Worm (Caenorhabditis elegans) whole organism, young adult: ENCODE measurements around the gene Y39C12A.9.

Experiments used
- C06A6.2 ChIP-seq: fragments of 200-800 bp; sonication (Bioruptor generic); conservative IDR thresholded peaks from 2 replicates; pipeline ENCODE4 v1.3.6; 2022; ENCODE audit warnings: missing genetic modification characterization, missing compliant biosample characterization
- D2030.7 ChIP-seq: fragments of 200-800 bp; sonication (Bioruptor generic); IDR thresholded peaks from 2 replicates; pipeline ENCODE4 v1.3.6; 2022; ENCODE audit warnings: missing genetic modification reagents, missing genetic modification characterization, missing compliant biosample characterization
- F55B11.4 ChIP-seq: sonication (generic microtip); optimal IDR thresholded peaks from 2 replicates; lab custom pipeline; 2016; ENCODE audit warnings: missing compliant biosample characterization, missing genetic modification characterization, borderline replicate concordance; ENCODE audit not compliant: insufficient read depth
- K11D2.4 ChIP-seq: fragments of 200-800 bp; sonication (Bioruptor generic); IDR thresholded peaks from 2 replicates; pipeline ENCODE4 v1.3.6; 2022; ENCODE audit warnings: missing genetic modification reagents, missing genetic modification characterization, missing compliant biosample characterization
- T07F8.4 ChIP-seq: sonication (generic microtip); optimal IDR thresholded peaks from 2 replicates; lab custom pipeline; 2016; ENCODE audit warnings: mild to moderate bottlenecking, missing genetic modification characterization, moderate library complexity, missing compliant biosample characterization
- Y53G8AR.9 ChIP-seq: fragments of 200-800 bp; sonication (Bioruptor generic); conservative IDR thresholded peaks from 2 replicates; pipeline ENCODE4 v1.3.6; 2022; ENCODE audit warnings: missing genetic modification reagents, missing genetic modification characterization, missing compliant biosample characterization
- Y67H2A.10 ChIP-seq: fragments of 200-800 bp; sonication (Bioruptor generic); conservative IDR thresholded peaks from 2 replicates; pipeline ENCODE4 v1.3.6; 2022; ENCODE audit warnings: missing genetic modification reagents, missing genetic modification characterization, missing compliant biosample characterization
- Y95B8A.8 ChIP-seq: fragments of 200-800 bp; sonication (Bioruptor generic); IDR thresholded peaks from 2 replicates; pipeline ENCODE4 v1.3.6; 2022; ENCODE audit warnings: missing genetic modification reagents, missing genetic modification characterization, missing compliant biosample characterization
- aptf-2 ChIP-seq: fragments of 200-800 bp; sonication (Bioruptor generic); conservative IDR thresholded peaks from 2 replicates; pipeline ENCODE4 v1.3.6; 2022; ENCODE audit warnings: missing genetic modification reagents, missing genetic modification characterization, missing compliant biosample characterization
- attf-3 ChIP-seq: fragments of 200-800 bp; sonication (Bioruptor generic); conservative IDR thresholded peaks from 2 replicates; pipeline ENCODE4 v1.3.6; 2022; ENCODE audit warnings: missing genetic modification reagents, missing genetic modification characterization, missing compliant biosample characterization
- attf-5 ChIP-seq: fragments of 200-800 bp; sonication (Bioruptor generic); optimal IDR thresholded peaks from 2 replicates; lab custom pipeline; 2018; ENCODE audit warnings: mild to moderate bottlenecking, missing genetic modification characterization, missing compliant biosample characterization
- bed-2 ChIP-seq: fragments of 200-800 bp; sonication (Bioruptor generic); IDR thresholded peaks from 2 replicates; pipeline ENCODE4 v1.3.6; 2022; ENCODE audit warnings: missing genetic modification reagents, missing genetic modification characterization, missing compliant biosample characterization
- cebp-2 ChIP-seq: fragments of 200-800 bp; sonication (Bioruptor generic); IDR thresholded peaks from 2 replicates; pipeline ENCODE4 v1.3.6; 2022; ENCODE audit warnings: missing genetic modification characterization, missing compliant biosample characterization
- ceh-27 ChIP-seq: fragments of 200-800 bp; sonication (Bioruptor generic); optimal IDR thresholded peaks from 2 replicates; lab custom pipeline; 2018; ENCODE audit warnings: mild to moderate bottlenecking, missing genetic modification characterization, moderate library complexity, missing compliant biosample characterization
- ceh-40 ChIP-seq: fragments of 200-800 bp; sonication (Bioruptor generic); IDR thresholded peaks from 2 replicates; pipeline ENCODE4 v1.3.6; 2022; ENCODE audit warnings: missing genetic modification characterization, missing compliant biosample characterization
- chd-7 ChIP-seq: sonication (generic microtip); optimal IDR thresholded peaks from 2 replicates; lab custom pipeline; 2016; ENCODE audit warnings: mild to moderate bottlenecking, missing genetic modification characterization, moderate library complexity, missing compliant biosample characterization
- egl-18 ChIP-seq: fragments of 200-800 bp; sonication (Bioruptor generic); IDR thresholded peaks from 2 replicates; pipeline ENCODE4 v1.3.6; 2022; ENCODE audit warnings: missing genetic modification reagents, missing genetic modification characterization, missing compliant biosample characterization
- egl-44 ChIP-seq: fragments of 200-800 bp; sonication (Bioruptor generic); IDR thresholded peaks from 2 replicates; pipeline ENCODE4 v1.3.6; 2022; ENCODE audit warnings: missing genetic modification reagents, missing genetic modification characterization, missing compliant biosample characterization
- egrh-3 ChIP-seq: fragments of 200-800 bp; sonication (Bioruptor generic); IDR thresholded peaks from 2 replicates; pipeline ENCODE4 v1.3.6; 2022; ENCODE audit warnings: missing genetic modification reagents, missing genetic modification characterization, missing compliant biosample characterization
- ekl-4 ChIP-seq: fragments of 200-800 bp; sonication (Bioruptor generic); IDR thresholded peaks from 2 replicates; pipeline ENCODE4 v1.3.6; 2022; ENCODE audit warnings: missing genetic modification reagents, missing genetic modification characterization, missing compliant biosample characterization
- gei-17 ChIP-seq: fragments of 200-800 bp; sonication (Bioruptor generic); optimal IDR thresholded peaks from 2 replicates; lab custom pipeline; 2018; ENCODE audit warnings: mild to moderate bottlenecking, missing genetic modification characterization, missing compliant biosample characterization
- hlh-12 ChIP-seq: sonication (generic microtip); optimal IDR thresholded peaks from 2 replicates; lab custom pipeline; 2016; ENCODE audit warnings: missing genetic modification characterization, missing compliant biosample characterization
- hmg-20 ChIP-seq: fragments of 200-800 bp; sonication (Bioruptor generic); IDR thresholded peaks from 2 replicates; pipeline ENCODE4 v1.3.6; 2022; ENCODE audit warnings: missing genetic modification reagents, missing genetic modification characterization, missing compliant biosample characterization
- lag-1 ChIP-seq: fragments of 200-800 bp; sonication (Bioruptor generic); IDR thresholded peaks from 2 replicates; pipeline ENCODE4 v1.3.6; 2022; ENCODE audit warnings: missing genetic modification reagents, missing genetic modification characterization, missing compliant biosample characterization
- lir-1 ChIP-seq: fragments of 200-800 bp; sonication (Bioruptor generic); conservative IDR thresholded peaks from 2 replicates; pipeline ENCODE4 v1.3.6; 2022; ENCODE audit warnings: missing genetic modification reagents, missing genetic modification characterization, missing compliant biosample characterization
- lsl-1 ChIP-seq: fragments of 200-800 bp; sonication (Bioruptor generic); optimal IDR thresholded peaks from 2 replicates; lab custom pipeline; 2018; ENCODE audit warnings: mild to moderate bottlenecking, missing genetic modification characterization, moderate library complexity, missing compliant biosample characterization
- madf-3 ChIP-seq: fragments of 200-800 bp; sonication (Bioruptor generic); IDR thresholded peaks from 2 replicates; pipeline ENCODE4 v1.3.6; 2022; ENCODE audit warnings: missing genetic modification reagents, missing genetic modification characterization, missing compliant biosample characterization
- madf-6 ChIP-seq: fragments of 200-800 bp; sonication (Bioruptor generic); IDR thresholded peaks from 2 replicates; pipeline ENCODE4 v1.3.6; 2022; ENCODE audit warnings: missing genetic modification reagents, missing genetic modification characterization, missing compliant biosample characterization
- nfyb-1 ChIP-seq: fragments of 200-800 bp; sonication (Bioruptor generic); IDR thresholded peaks from 2 replicates; pipeline ENCODE4 v1.3.6; 2022; ENCODE audit warnings: missing genetic modification reagents, missing genetic modification characterization, missing compliant biosample characterization
- nhr-80 ChIP-seq: sonication (generic microtip); optimal IDR thresholded peaks from 2 replicates; lab custom pipeline; 2016; ENCODE audit warnings: missing genetic modification characterization, missing compliant biosample characterization
- rec-8 ChIP-seq, 2 experiments: sonication (generic microtip); optimal IDR thresholded peaks; 2 replicates each; lab custom pipeline; 2016; ENCODE audit warnings: mild to moderate bottlenecking in 2 of 2, missing genetic modification characterization in 2 of 2, missing genetic modification reagents in 2 of 2, missing genotype in 2 of 2, missing biosample characterization in 1 of 2, missing compliant biosample characterization in 1 of 2, moderate library complexity in 1 of 2
- repo-1 ChIP-seq: sonication (generic microtip); optimal IDR thresholded peaks from 2 replicates; lab custom pipeline; 2017; ENCODE audit warnings: mild to moderate bottlenecking, missing genetic modification characterization, missing compliant biosample characterization
- snpc-1.3 ChIP-seq: sonication (generic microtip); optimal IDR thresholded peaks from 2 replicates; lab custom pipeline; 2017; ENCODE audit warnings: missing genetic modification characterization, mild to moderate bottlenecking, missing compliant biosample characterization, antibody characterized with exemption, moderate library complexity, missing genotype, missing genetic modification reagents; ENCODE audit not compliant: insufficient read depth
- tlf-1 ChIP-seq: fragments of 200-800 bp; sonication (Bioruptor generic); optimal IDR thresholded peaks from 2 replicates; lab custom pipeline; 2018; ENCODE audit warnings: mild to moderate bottlenecking, missing genetic modification characterization, missing compliant biosample characterization
- unc-62 ChIP-seq: fragments of 150-350 bp; optimal IDR thresholded peaks from 2 replicates; lab custom pipeline; 2014; ENCODE audit warnings: missing biosample characterization, missing genetic modification reagents, missing genetic modification characterization
- zfh-2 ChIP-seq: fragments of 200-800 bp; sonication (Bioruptor generic); conservative IDR thresholded peaks from 2 replicates; pipeline ENCODE4 v1.3.6; 2022; ENCODE audit warnings: missing genetic modification reagents, missing genetic modification characterization, missing compliant biosample characterization
- zim-3 ChIP-seq: sonication (generic microtip); optimal IDR thresholded peaks from 2 replicates; lab custom pipeline; 2017; ENCODE audit warnings: mild to moderate bottlenecking, missing genetic modification characterization, moderate library complexity, missing compliant biosample characterization
- ztf-18 ChIP-seq: sonication (generic microtip); optimal IDR thresholded peaks from 2 replicates; lab custom pipeline; 2016; ENCODE audit warnings: missing genotype, mild to moderate bottlenecking, missing genetic modification characterization, missing compliant biosample characterization
- ztf-22 ChIP-seq: fragments of 200-800 bp; sonication (Bioruptor generic); optimal IDR thresholded peaks from 2 replicates; lab custom pipeline; 2018; ENCODE audit warnings: mild to moderate bottlenecking, missing genetic modification characterization, moderate library complexity, missing compliant biosample characterization
- ztf-26 ChIP-seq: sonication (generic microtip); optimal IDR thresholded peaks from 2 replicates; lab custom pipeline; 2017; ENCODE audit warnings: missing genetic modification characterization, missing compliant biosample characterization

The Y39C12A.9 gene

ce11 chrIV:12289149-12289548, 30.1 kb upstream of the Y39C12A.9 start, which contains the start of gene C42C1.9:
Gene C42C1.9 (plus strand): TSS chrIV:12289449.
- TF ChIP-seq lag-1 (GFP tag; lab: Robert Waterston, UW) (no peak), F55B11.4 (tag; lab: Kevin White, UChicago) (no peak), ztf-22 (GFP tag; lab: Kevin White, UChicago) (no peak), Y53G8AR.9 (no peak), snpc-1.3 (tag; lab: Kevin White, UChicago) (no peak), C06A6.2 (GFP tag; lab: Robert Waterston, UW) (no peak), nfyb-1 (GFP tag; lab: Robert Waterston, UW) (no peak), lir-1 (GFP tag; lab: Robert Waterston, UW) (no peak), attf-3 (no peak), unc-62 (GFP tag; lab: Kevin White, UChicago) (no peak), hlh-12 (tag; lab: Kevin White, UChicago) (no peak), bed-2 (GFP tag; lab: Robert Waterston, UW) (no peak), zfh-2 (GFP tag; lab: Robert Waterston, UW) (no peak)

- TF ChIP-seq madf-3 (GFP tag; lab: Robert Waterston, UW) (no peak), Y67H2A.10 (GFP tag; lab: Robert Waterston, UW) (no peak), egl-44 (no peak), nhr-80 (tag; lab: Kevin White, UChicago) (no peak), tlf-1 (GFP tag; lab: Kevin White, UChicago) (no peak), madf-6 (GFP tag; lab: Robert Waterston, UW) (no peak), aptf-2 (GFP tag; lab: Robert Waterston, UW) (no peak), repo-1 (tag; lab: Kevin White, UChicago) (no peak), ztf-22 (GFP tag; lab: Kevin White, UChicago) (no peak), K11D2.4 (GFP tag; lab: Robert Waterston, UW) (no peak), ceh-27 (GFP tag; lab: Kevin White, UChicago) (no peak), T07F8.4 (no peak), ztf-26 (tag; lab: Kevin White, UChicago) (no peak)
- TF ChIP-seq, all 124 proteins: peak for 0
These were observed 28.6 kb upstream of the Y39C12A.9 start, which contains the start of gene erl-1 for ce11 chrIV:12287628-12288027. Gene erl-1 (plus strand): TSS chrIV:12287928.

- no peak for TF ChIP-seq tlf-1 (GFP tag; lab: Kevin White, UChicago)
- TF ChIP-seq hmg-20 (GFP tag; lab: Robert Waterston, UW) = no peak
- TF ChIP-seq chd-7 (tag; lab: Kevin White, UChicago) = no peak
- TF ChIP-seq egl-18 (GFP tag; lab: Robert Waterston, UW) = no peak
- no peak for TF ChIP-seq ztf-18 (tag; lab: Kevin White, UChicago)
- no peak for TF ChIP-seq madf-6 (GFP tag; lab: Robert Waterston, UW)
- TF ChIP-seq ceh-40 (GFP tag; lab: Robert Waterston, UW) = no peak
- TF ChIP-seq D2030.7 (GFP tag; lab: Robert Waterston, UW) = no peak
- TF ChIP-seq egrh-3 (GFP tag; lab: Robert Waterston, UW) = no peak
- TF ChIP-seq zim-3 = no peak
- no peak for TF ChIP-seq attf-5 (GFP tag; lab: Kevin White, UChicago)
- no peak for TF ChIP-seq lsl-1
- no peak for TF ChIP-seq ekl-4 (GFP tag; lab: Robert Waterston, UW)
- TF ChIP-seq cebp-2 (GFP tag; lab: Robert Waterston, UW) = no peak
- TF ChIP-seq Y95B8A.8 (GFP tag; lab: Robert Waterston, UW) = no peak
- no peak for TF ChIP-seq gei-17 (GFP tag; lab: Kevin White, UChicago)
- no peak for TF ChIP-seq rec-8 (tag; optimal IDR thresholded peaks at IDR 0.05; lab: Kevin White, UChicago)
These were observed 23.9 kb upstream of the Y39C12A.9 start, which contains the start of gene hpo-12 for ce11 chrIV:12282873-12283272. Gene hpo-12 (plus strand): TSS chrIV:12283173.
